Fruit fly (Drosophila melanogaster): Measurements from ENCODE around the gene Shaw.

dm6 chr2L:3765194-3765593 lies 47.2 kb downstream of the Shaw start, which contains the start of gene CG43703:
- TF ChIP-seq CTCF (optimal IDR thresholded peaks at IDR 0.05) (no peak), CG8478 (optimal IDR thresholded peaks at IDR 0.05) (no peak)
